Fruit fly (Drosophila melanogaster) whole organism, embryonic: ENCODE data around the gene CG31778.

Experiments
- B-H2 ChIP-seq: fragments of 200-800 bp; sonication (Bioruptor generic); optimal IDR thresholded peaks from 2 replicates; lab custom pipeline; 2018; ENCODE audit warnings: missing biosample characterization, mild to moderate bottlenecking, missing genetic modification characterization
- Bgb ChIP-seq: fragments of 200-800 bp; sonication (Bioruptor generic); IDR thresholded peaks from 2 replicates; pipeline ENCODE4 v1.3.6; 2022; ENCODE audit warnings: missing biosample characterization, missing genetic modification characterization; ENCODE audit not compliant: partially characterized antibody
- CG10147 ChIP-seq: fragments of 200-800 bp; sonication (Bioruptor generic); optimal IDR thresholded peaks from 2 replicates; lab custom pipeline; 2019; ENCODE audit warnings: missing biosample characterization, mild to moderate bottlenecking, missing genetic modification characterization, moderate library complexity
- CG10321 ChIP-seq: fragments of 200-800 bp; sonication (Bioruptor generic); IDR thresholded peaks from 2 replicates; pipeline ENCODE4 v1.3.6; 2022; ENCODE audit warnings: missing biosample characterization, missing genetic modification characterization
- CG12219 ChIP-seq: fragments of 200-800 bp; sonication (Bioruptor generic); optimal IDR thresholded peaks from 3 replicates; lab custom pipeline; 2018; ENCODE audit warnings: missing biosample characterization, mild to moderate bottlenecking, missing genetic modification characterization
- CG12236 ChIP-seq: fragments of 200-800 bp; sonication (Bioruptor generic); optimal IDR thresholded peaks from 2 replicates; lab custom pipeline; 2016; ENCODE audit warnings: missing biosample characterization, missing genetic modification characterization
- CG12744 ChIP-seq: fragments of 200-800 bp; sonication (Bioruptor generic); optimal IDR thresholded peaks from 2 replicates; lab custom pipeline; 2016; ENCODE audit warnings: missing biosample characterization, missing genetic modification characterization
- CG13424 ChIP-seq: fragments of 200-800 bp; sonication (Bioruptor generic); optimal IDR thresholded peaks from 2 replicates; lab custom pipeline; 2019; ENCODE audit warnings: missing biosample characterization, mild to moderate bottlenecking, missing genetic modification characterization, moderate library complexity
- CG1602 ChIP-seq: fragments of 200-800 bp; sonication (Bioruptor generic); optimal IDR thresholded peaks from 3 replicates; lab custom pipeline; 2016; ENCODE audit warnings: missing biosample characterization, missing genetic modification characterization
- CG2120 ChIP-seq: fragments of 200-800 bp; sonication (Bioruptor generic); optimal IDR thresholded peaks from 3 replicates; lab custom pipeline; 2016; ENCODE audit warnings: missing biosample characterization, missing genetic modification characterization
- CG2129 ChIP-seq: fragments of 200-800 bp; sonication (Bioruptor generic); IDR thresholded peaks from 2 replicates; pipeline ENCODE4 v1.3.6; 2022; ENCODE audit warnings: missing biosample characterization, missing genetic modification characterization; ENCODE audit not compliant: partially characterized antibody
- CG2202 ChIP-seq: fragments of 200-800 bp; sonication (Bioruptor generic); optimal IDR thresholded peaks from 2 replicates; lab custom pipeline; 2018; ENCODE audit warnings: missing biosample characterization, mild to moderate bottlenecking, missing genetic modification characterization
- CG2875 ChIP-seq: fragments of 200-800 bp; sonication (Bioruptor generic); optimal IDR thresholded peaks from 2 replicates; lab custom pipeline; 2017; ENCODE audit warnings: missing biosample characterization, mild to moderate bottlenecking, missing genetic modification characterization, missing genetic modification reagents
- CG3163 ChIP-seq: fragments of 200-800 bp; sonication (Bioruptor generic); optimal IDR thresholded peaks from 3 replicates; lab custom pipeline; 2016; ENCODE audit warnings: missing biosample characterization, missing genetic modification characterization
- CG32772 ChIP-seq: fragments of 200-800 bp; sonication (Bioruptor generic); IDR thresholded peaks from 2 replicates; pipeline ENCODE4 v1.3.6; 2022; ENCODE audit warnings: missing biosample characterization, missing genetic modification characterization
- CG33213 ChIP-seq: fragments of 200-800 bp; sonication (Bioruptor generic); optimal IDR thresholded peaks from 3 replicates; lab custom pipeline; 2016; ENCODE audit warnings: missing biosample characterization, missing genetic modification characterization
- CG34376 ChIP-seq: fragments of 200-800 bp; sonication (Bioruptor generic); optimal IDR thresholded peaks from 2 replicates; lab custom pipeline; 2018; ENCODE audit warnings: missing biosample characterization, mild to moderate bottlenecking, missing genetic modification characterization
- CG4404 ChIP-seq: fragments of 200-800 bp; sonication (Bioruptor generic); IDR thresholded peaks from 2 replicates; pipeline ENCODE4 v1.3.6; 2022; ENCODE audit warnings: missing biosample characterization, missing genetic modification characterization
- CG7271 ChIP-seq: fragments of 200-800 bp; sonication (Bioruptor generic); optimal IDR thresholded peaks from 2 replicates; lab custom pipeline; 2018; ENCODE audit warnings: missing biosample characterization, mild to moderate bottlenecking, missing genetic modification characterization, moderate library complexity
- CG7556 ChIP-seq: fragments of 200-800 bp; sonication (Bioruptor generic); optimal IDR thresholded peaks from 2 replicates; lab custom pipeline; 2017; ENCODE audit warnings: missing biosample characterization, mild to moderate bottlenecking, missing genetic modification characterization
- CG8924 ChIP-seq: fragments of 200-800 bp; optimal IDR thresholded peaks from 3 replicates; lab custom pipeline; 2019; ENCODE audit warnings: missing biosample characterization, mild to moderate bottlenecking, missing genetic modification characterization, moderate library complexity
- Camta ChIP-seq: fragments of 200-800 bp; sonication (Bioruptor generic); optimal IDR thresholded peaks from 2 replicates; lab custom pipeline; 2016; ENCODE audit warnings: missing biosample characterization, missing genetic modification characterization
- Dip2 ChIP-seq: fragments of 200-800 bp; sonication (Bioruptor generic); IDR thresholded peaks from 2 replicates; pipeline ENCODE4 v1.3.6; 2022; ENCODE audit warnings: missing biosample characterization, missing genetic modification characterization
- H2.0 ChIP-seq: fragments of 200-800 bp; sonication (Bioruptor generic); IDR thresholded peaks from 2 replicates; pipeline ENCODE4 v1.3.6; 2022; ENCODE audit warnings: missing biosample characterization, missing genetic modification characterization
- NFAT ChIP-seq: fragments of 200-800 bp; sonication (Bioruptor generic); IDR thresholded peaks from 2 replicates; pipeline ENCODE4 v1.3.6; 2022; ENCODE audit warnings: missing biosample characterization, missing genetic modification characterization
- Rfx ChIP-seq: fragments of 200-800 bp; sonication (Bioruptor generic); IDR thresholded peaks from 2 replicates; pipeline ENCODE4 v1.3.6; 2022; ENCODE audit warnings: missing biosample characterization, missing genetic modification characterization
- Side ChIP-seq: fragments of 200-800 bp; sonication (Bioruptor generic); optimal IDR thresholded peaks from 2 replicates; lab custom pipeline; 2016; ENCODE audit warnings: missing biosample characterization, missing genetic modification characterization
- Spps ChIP-seq: fragments of 200-800 bp; sonication (Bioruptor generic); optimal IDR thresholded peaks from 2 replicates; lab custom pipeline; 2018; ENCODE audit warnings: missing biosample characterization, mild to moderate bottlenecking, missing genetic modification characterization
- Usf ChIP-seq: fragments of 200-800 bp; sonication (Bioruptor generic); optimal IDR thresholded peaks from 2 replicates; lab custom pipeline; 2017; ENCODE audit warnings: missing genotype, missing biosample characterization, missing genetic modification characterization
- ab ChIP-seq: fragments of 200-800 bp; sonication (Bioruptor generic); optimal IDR thresholded peaks from 2 replicates; lab custom pipeline; 2016; ENCODE audit warnings: missing biosample characterization, missing genetic modification characterization
- ash1 ChIP-seq: fragments of 200-800 bp; sonication (Bioruptor generic); optimal IDR thresholded peaks from 2 replicates; lab custom pipeline; 2018; ENCODE audit warnings: missing biosample characterization, mild to moderate bottlenecking, missing genetic modification characterization
- az2 ChIP-seq: fragments of 200-800 bp; sonication (Bioruptor generic); optimal IDR thresholded peaks from 3 replicates; lab custom pipeline; 2016; ENCODE audit warnings: missing biosample characterization, missing genetic modification characterization
- bowl ChIP-seq: fragments of 200-800 bp; sonication (Bioruptor generic); IDR thresholded peaks from 2 replicates; pipeline ENCODE4 v1.3.6; 2022; ENCODE audit warnings: missing biosample characterization, missing genetic modification characterization
- caup ChIP-seq: fragments of 200-800 bp; sonication (Bioruptor generic); optimal IDR thresholded peaks from 3 replicates; lab custom pipeline; 2017; ENCODE audit warnings: missing biosample characterization, mild to moderate bottlenecking, missing genetic modification characterization, moderate library complexity; ENCODE audit not compliant: severe bottlenecking
- dpn ChIP-seq, 2 experiments: fragments of 200-800 bp; sonication (Bioruptor generic); optimal IDR thresholded peaks; 3 replicates each; lab custom pipeline; 2016; ENCODE audit warnings: missing biosample characterization in 2 of 2, missing genetic modification characterization in 2 of 2
- dysf ChIP-seq: fragments of 200-800 bp; sonication (Bioruptor generic); IDR thresholded peaks from 3 replicates; pipeline ENCODE4 v1.3.6; 2022; ENCODE audit warnings: missing biosample characterization, missing genetic modification characterization
- eve ChIP-seq, 2 experiments: fragments of >200 bp; optimal IDR thresholded peaks; 2 replicates each; lab custom pipeline; 2017; ENCODE audit warnings: missing biosample characterization in 2 of 2, missing genetic modification characterization in 2 of 2
- eyg ChIP-seq: fragments of 200-800 bp; sonication (Bioruptor generic); optimal IDR thresholded peaks from 3 replicates; lab custom pipeline; 2016; ENCODE audit warnings: missing biosample characterization, missing genetic modification characterization
- ftz-f1 ChIP-seq: fragments of 200-800 bp; sonication (Bioruptor generic); optimal IDR thresholded peaks from 2 replicates; lab custom pipeline; 2016; ENCODE audit warnings: missing biosample characterization, missing genetic modification characterization
- h ChIP-seq: fragments of >200 bp; optimal IDR thresholded peaks from 2 replicates; lab custom pipeline; 2017
- hb ChIP-seq: fragments of 200-800 bp; sonication (Bioruptor generic); IDR thresholded peaks from 3 replicates; pipeline ENCODE4 v1.3.6; 2022; ENCODE audit warnings: missing biosample characterization, missing genetic modification characterization; ENCODE audit not compliant: partially characterized antibody
- jumu ChIP-seq: fragments of 200-800 bp; sonication (Bioruptor generic); optimal IDR thresholded peaks from 3 replicates; lab custom pipeline; 2016; ENCODE audit warnings: missing biosample characterization, missing genetic modification characterization
- nau ChIP-seq: fragments of 200-800 bp; sonication (Bioruptor generic); optimal IDR thresholded peaks from 3 replicates; lab custom pipeline; 2017; ENCODE audit warnings: missing biosample characterization, mild to moderate bottlenecking, missing genetic modification characterization, missing genetic modification reagents
- pum ChIP-seq: fragments of 200-800 bp; sonication (Bioruptor generic); optimal IDR thresholded peaks from 2 replicates; lab custom pipeline; 2016; ENCODE audit warnings: missing biosample characterization, missing genetic modification characterization
- rib ChIP-seq: fragments of 200-800 bp; sonication (Bioruptor generic); IDR thresholded peaks from 2 replicates; pipeline ENCODE4 v1.3.6; 2022; ENCODE audit warnings: missing biosample characterization, missing genetic modification characterization
- scrt ChIP-seq: fragments of 200-800 bp; sonication (Bioruptor generic); optimal IDR thresholded peaks from 2 replicates; lab custom pipeline; 2018; ENCODE audit warnings: missing biosample characterization, mild to moderate bottlenecking, missing genetic modification characterization, moderate library complexity
- sens ChIP-seq: fragments of 200-800 bp; sonication (Bioruptor generic); peaks from one replicate; lab custom pipeline; 2016; ENCODE audit warnings: missing biosample characterization, missing genetic modification characterization
- shn ChIP-seq: fragments of 200-800 bp; sonication (Bioruptor generic); optimal IDR thresholded peaks from 3 replicates; lab custom pipeline; 2016; ENCODE audit warnings: missing biosample characterization, missing genetic modification characterization
- so ChIP-seq: fragments of 200-800 bp; sonication (Bioruptor generic); IDR thresholded peaks from 3 replicates; pipeline ENCODE4 v1.3.6; 2022; ENCODE audit warnings: missing biosample characterization, missing genetic modification characterization
- ssp ChIP-seq: fragments of 200-800 bp; sonication (Bioruptor generic); IDR thresholded peaks from 2 replicates; pipeline ENCODE4 v1.3.6; 2022; ENCODE audit warnings: missing biosample characterization, missing genetic modification characterization
- twi ChIP-seq: fragments of 200-800 bp; optimal IDR thresholded peaks from 2 replicates; lab custom pipeline; 2019; ENCODE audit warnings: missing biosample characterization, mild to moderate bottlenecking, missing genetic modification characterization, moderate library complexity
- usp ChIP-seq: fragments of >200 bp; optimal IDR thresholded peaks from 2 replicates; lab custom pipeline; 2017; ENCODE audit warnings: missing biosample characterization, missing genetic modification characterization
- zfh2 ChIP-seq: fragments of 200-800 bp; sonication (Bioruptor generic); optimal IDR thresholded peaks from 2 replicates; lab custom pipeline; 2016; ENCODE audit warnings: missing biosample characterization, missing genetic modification characterization

Gene CG31778

DNA sequence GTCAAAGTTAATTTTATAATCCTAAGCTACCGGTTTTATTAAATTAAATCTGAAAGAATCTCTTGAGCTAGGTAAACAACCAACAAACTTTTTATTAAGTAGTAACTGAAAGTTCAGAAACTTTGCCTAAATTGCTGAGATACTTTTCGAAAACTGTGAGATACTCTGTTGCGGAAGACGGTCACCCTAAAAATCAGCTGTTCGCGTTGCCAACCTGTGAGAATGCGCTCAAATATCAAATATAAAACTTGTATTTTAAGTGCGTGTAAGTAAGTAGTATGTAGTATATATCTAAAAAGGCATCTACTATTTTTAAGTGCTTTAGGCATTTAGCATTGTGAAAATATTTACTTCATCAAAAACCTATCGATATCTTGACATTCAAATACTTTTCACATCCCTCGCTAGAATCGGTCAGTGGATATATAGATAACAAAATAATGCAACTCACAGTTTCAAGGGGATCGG is 7.7 kb upstream of the CG31778 start, which contains the start of the genes CG31955 and CG2818 (continued):
- TF ChIP-seq ash1 (GFP tag; lab: Kevin White, UChicago) = no peak
- TF ChIP-seq CG33213 (GFP tag; lab: Kevin White, UChicago) = no peak
- no peak for TF ChIP-seq bowl
- no peak for TF ChIP-seq usp (GFP tag; lab: Kevin White, UChicago)
- no peak for TF ChIP-seq Spps
- no peak for TF ChIP-seq CG32772 (GFP tag; lab: Robert Waterston, UW)
- no peak for TF ChIP-seq CG4404 (GFP tag; lab: Robert Waterston, UW)
- TF ChIP-seq hb = no peak
- TF ChIP-seq CG34376 = no peak
- no peak for TF ChIP-seq ab (GFP tag; lab: Kevin White, UChicago)
- TF ChIP-seq dpn (GFP tag; optimal IDR thresholded peaks at IDR 0.05; lab: Kevin White, UChicago) = peak in 1 of 2 experiments; percentile 14
- TF ChIP-seq B-H2 (GFP tag; lab: Kevin White, UChicago) = peak; percentile 23
- no peak for TF ChIP-seq CG12236 (GFP tag; lab: Kevin White, UChicago)
- TF ChIP-seq zfh2 = no peak
- no peak for TF ChIP-seq pum (GFP tag; lab: Kevin White, UChicago)
- TF ChIP-seq CG1602 (GFP tag; lab: Kevin White, UChicago) = no peak
- TF ChIP-seq Bgb = peak; percentile 61; the same call in 1 of the 2 replicates
- no peak for TF ChIP-seq rib
- TF ChIP-seq shn = no peak
- peak; percentile 41 for TF ChIP-seq CG2120 (GFP tag; lab: Kevin White, UChicago)
- TF ChIP-seq sens = peak; percentile 63
- TF ChIP-seq dysf (GFP tag; lab: Robert Waterston, UW) = no peak
- no peak for TF ChIP-seq CG2202 (tag; lab: Kevin White, UChicago)
- TF ChIP-seq caup (GFP tag; lab: Kevin White, UChicago) = no peak
- peak; percentile 63; the same call in 1 of the 2 replicates for TF ChIP-seq CG2129 (GFP tag; lab: Robert Waterston, UW)
- no peak for TF ChIP-seq NFAT (GFP tag; lab: Robert Waterston, UW)
- TF ChIP-seq CG13424 (tag; lab: Kevin White, UChicago) = peak; percentile 48
- TF ChIP-seq Side (GFP tag; lab: Kevin White, UChicago) = no peak
- no peak for TF ChIP-seq jumu (GFP tag; lab: Kevin White, UChicago)
- TF ChIP-seq CG8924 = no peak
- no peak for TF ChIP-seq CG10321 (GFP tag; lab: Robert Waterston, UW)
- no peak for TF ChIP-seq Dip2 (GFP tag; lab: Robert Waterston, UW)
- no peak for TF ChIP-seq CG7271 (tag; lab: Kevin White, UChicago)
- no peak for TF ChIP-seq eve (GFP tag; optimal IDR thresholded peaks at IDR 0.05; lab: Kevin White, UChicago)
- no peak for TF ChIP-seq eyg (GFP tag; lab: Kevin White, UChicago)
- no peak for TF ChIP-seq h (lab: Kevin White, UChicago)
- TF ChIP-seq ssp (GFP tag; lab: Robert Waterston, UW) = no peak
- TF ChIP-seq CG3163 = no peak
- TF ChIP-seq Camta (GFP tag; lab: Kevin White, UChicago) = no peak
- no peak for TF ChIP-seq so (GFP tag; lab: Robert Waterston, UW)
- no peak for TF ChIP-seq nau (GFP tag; lab: Kevin White, UChicago)
- no peak for TF ChIP-seq twi (tag; lab: Kevin White, UChicago)
- no peak for TF ChIP-seq CG10147
- TF ChIP-seq CG7556 (GFP tag; lab: Kevin White, UChicago) = no peak
- no peak for TF ChIP-seq Rfx (GFP tag; lab: Robert Waterston, UW)
- no peak for TF ChIP-seq Usf (GFP tag; lab: Kevin White, UChicago)
- TF ChIP-seq CG12744 (GFP tag; lab: Kevin White, UChicago) = no peak
- no peak for TF ChIP-seq ftz-f1 (GFP tag; lab: Kevin White, UChicago)
- no peak for TF ChIP-seq CG12219
- TF ChIP-seq H2.0 (GFP tag; lab: Robert Waterston, UW) = no peak
- peak; percentile 1 for TF ChIP-seq az2 (GFP tag; lab: Kevin White, UChicago)
- no peak for TF ChIP-seq CG2875 (GFP tag; lab: Kevin White, UChicago)
- TF ChIP-seq scrt (GFP tag; lab: Kevin White, UChicago) = no peak
